Fruit fly (Drosophila melanogaster) whole organism, embryonic: ENCODE results near the gene plum.
A peak's percentile ranks its signal among the peaks of the same experiment; 100 is the strongest.

ENCODE experiments used
- ATbp ChIP-seq: fragments of 200-800 bp; sonication (Bioruptor generic); optimal IDR thresholded peaks from 2 replicates; lab custom pipeline; 2017; ENCODE audit warnings: missing biosample characterization, mild to moderate bottlenecking, missing genetic modification characterization, missing genetic modification reagents
- Ada2b ChIP-seq: fragments of 200-800 bp; sonication (Bioruptor generic); IDR thresholded peaks from 2 replicates; pipeline ENCODE4 v1.3.6; 2022; ENCODE audit warnings: missing biosample characterization, missing genetic modification characterization
- Adf1 ChIP-seq: fragments of 200-800 bp; sonication (Bioruptor generic); IDR thresholded peaks from 2 replicates; pipeline ENCODE4 v1.3.6; 2022; ENCODE audit warnings: missing biosample characterization, missing genetic modification characterization
- Atf-2 ChIP-seq: fragments of 200-800 bp; sonication (Bioruptor generic); optimal IDR thresholded peaks from 2 replicates; lab custom pipeline; 2016; ENCODE audit warnings: missing biosample characterization, missing genetic modification characterization
- Atf3 ChIP-seq: fragments of 200-800 bp; sonication (Bioruptor generic); optimal IDR thresholded peaks from 3 replicates; lab custom pipeline; 2016; ENCODE audit warnings: missing biosample characterization, missing genetic modification characterization
- BEAF-32 ChIP-seq: fragments of 200-800 bp; sonication (Bioruptor generic); optimal IDR thresholded peaks from 3 replicates; lab custom pipeline; 2017; ENCODE audit warnings: missing biosample characterization, missing genetic modification characterization, mild to moderate bottlenecking, moderate library complexity, missing genetic modification reagents
- Bgb ChIP-seq: fragments of 200-800 bp; sonication (Bioruptor generic); IDR thresholded peaks from 2 replicates; pipeline ENCODE4 v1.3.6; 2022; ENCODE audit warnings: missing biosample characterization, missing genetic modification characterization; ENCODE audit not compliant: partially characterized antibody
- C15 ChIP-seq: fragments of 200-800 bp; sonication (Bioruptor generic); IDR thresholded peaks from 3 replicates; pipeline ENCODE4 v1.3.6; 2022; ENCODE audit warnings: missing biosample characterization, missing genetic modification characterization
- CG10543 ChIP-seq: fragments of 200-800 bp; sonication (Bioruptor generic); optimal IDR thresholded peaks from 3 replicates; lab custom pipeline; 2017; ENCODE audit warnings: missing biosample characterization, mild to moderate bottlenecking, missing genetic modification characterization, moderate library complexity
- CG10959 ChIP-seq: fragments of 200-800 bp; sonication (Bioruptor generic); IDR thresholded peaks from 2 replicates; pipeline ENCODE4 v1.3.6; 2022; ENCODE audit warnings: missing biosample characterization, missing genetic modification characterization
- CG11456 ChIP-seq: fragments of 200-800 bp; sonication (Bioruptor generic); IDR thresholded peaks from 3 replicates; pipeline ENCODE4 v1.3.6; 2022; ENCODE audit warnings: missing biosample characterization, missing genetic modification characterization
- CG12769 ChIP-seq: fragments of 200-800 bp; sonication (Bioruptor generic); optimal IDR thresholded peaks from 2 replicates; lab custom pipeline; 2019; ENCODE audit warnings: missing biosample characterization, mild to moderate bottlenecking, missing genetic modification characterization, moderate library complexity
- CG13296 ChIP-seq: fragments of 200-800 bp; sonication (Bioruptor generic); optimal IDR thresholded peaks from 3 replicates; lab custom pipeline; 2018; ENCODE audit warnings: missing biosample characterization, mild to moderate bottlenecking, missing genetic modification characterization
- CG17186 ChIP-seq: fragments of 200-800 bp; sonication (Bioruptor generic); optimal IDR thresholded peaks from 3 replicates; lab custom pipeline; 2017; ENCODE audit warnings: missing biosample characterization, missing genetic modification reagents, missing genetic modification characterization
- CG17361 ChIP-seq: fragments of 200-800 bp; sonication (Bioruptor generic); IDR thresholded peaks from 3 replicates; pipeline ENCODE4 v1.3.6; 2022; ENCODE audit warnings: missing biosample characterization, missing genetic modification characterization
- CG17385 ChIP-seq: fragments of 200-800 bp; sonication (Bioruptor generic); optimal IDR thresholded peaks from 3 replicates; lab custom pipeline; 2018; ENCODE audit warnings: missing biosample characterization, mild to moderate bottlenecking, missing genetic modification characterization
- CG1832 ChIP-seq: fragments of 200-800 bp; sonication (Bioruptor generic); optimal IDR thresholded peaks from 2 replicates; lab custom pipeline; 2017; ENCODE audit warnings: missing biosample characterization, mild to moderate bottlenecking, missing genetic modification characterization, inconsistent platforms
- CG2199 ChIP-seq: fragments of 200-800 bp; sonication (Bioruptor generic); IDR thresholded peaks from 3 replicates; pipeline ENCODE4 v1.3.6; 2022; ENCODE audit warnings: missing biosample characterization, missing genetic modification characterization
- CG2712 ChIP-seq: fragments of 200-800 bp; optimal IDR thresholded peaks from 3 replicates; lab custom pipeline; 2019; ENCODE audit warnings: missing biosample characterization, mild to moderate bottlenecking, missing genetic modification characterization, moderate library complexity
- CG3726 ChIP-seq: fragments of 200-800 bp; sonication (Bioruptor generic); IDR thresholded peaks from 3 replicates; pipeline ENCODE4, ENCODE4 v1.3.6; 2022; ENCODE audit warnings: missing biosample characterization, missing genetic modification characterization
- CG4404 ChIP-seq: fragments of 200-800 bp; sonication (Bioruptor generic); IDR thresholded peaks from 2 replicates; pipeline ENCODE4 v1.3.6; 2022; ENCODE audit warnings: missing biosample characterization, missing genetic modification characterization
- CG4424 ChIP-seq: fragments of 200-800 bp; sonication (Bioruptor generic); optimal IDR thresholded peaks from 3 replicates; lab custom pipeline; 2016; ENCODE audit warnings: missing biosample characterization, missing genetic modification characterization
- CG4617 ChIP-seq: fragments of 200-800 bp; sonication (Bioruptor generic); optimal IDR thresholded peaks from 3 replicates; lab custom pipeline; 2016; ENCODE audit warnings: missing biosample characterization, missing genetic modification characterization, borderline replicate concordance
- CG4730 ChIP-seq: fragments of 200-800 bp; sonication (Bioruptor generic); IDR thresholded peaks from 2 replicates; pipeline ENCODE4 v1.3.6; 2022; ENCODE audit warnings: missing biosample characterization, missing genetic modification characterization
- CG5180 ChIP-seq: fragments of 200-800 bp; sonication (Bioruptor generic); optimal IDR thresholded peaks from 3 replicates; lab custom pipeline; 2017; ENCODE audit warnings: missing biosample characterization, missing genetic modification characterization, mild to moderate bottlenecking, moderate library complexity, missing genetic modification reagents
- CG6854 ChIP-seq: fragments of 200-800 bp; sonication (Bioruptor generic); optimal IDR thresholded peaks from 3 replicates; lab custom pipeline; 2017; ENCODE audit warnings: missing biosample characterization, mild to moderate bottlenecking, missing genetic modification characterization
- CG8478 ChIP-seq: fragments of >200 bp; optimal IDR thresholded peaks from 2 replicates; lab custom pipeline; 2018
- CG8765 ChIP-seq: fragments of 200-800 bp; sonication (Bioruptor generic); IDR thresholded peaks from 2 replicates; pipeline ENCODE4 v1.3.6; 2022; ENCODE audit warnings: missing biosample characterization, missing genetic modification characterization
- Deaf1 ChIP-seq: fragments of 200-800 bp; optimal IDR thresholded peaks from 3 replicates; lab custom pipeline; 2019; ENCODE audit warnings: missing biosample characterization, mild to moderate bottlenecking, missing genetic modification characterization, moderate library complexity
- E2f2 ChIP-seq: fragments of 200-800 bp; sonication (Bioruptor generic); IDR thresholded peaks from 2 replicates; pipeline ENCODE4 v1.3.6; 2022; ENCODE audit warnings: missing biosample characterization, missing genetic modification characterization
- HLHmδ ChIP-seq: fragments of 200-800 bp; sonication (Bioruptor generic); optimal IDR thresholded peaks from 2 replicates; lab custom pipeline; 2018; ENCODE audit warnings: missing biosample characterization, mild to moderate bottlenecking, missing genetic modification characterization, moderate library complexity
- HmgZ ChIP-seq: fragments of 200-800 bp; sonication (Bioruptor generic); optimal IDR thresholded peaks from 2 replicates; lab custom pipeline; 2018; ENCODE audit warnings: missing biosample characterization, mild to moderate bottlenecking, missing genetic modification characterization
- Hmr ChIP-seq: fragments of 200-800 bp; sonication (Bioruptor generic); optimal IDR thresholded peaks from 3 replicates; lab custom pipeline; 2017; ENCODE audit warnings: mild to moderate bottlenecking, missing biosample characterization, missing genetic modification reagents, missing genetic modification characterization
- Hr78 ChIP-seq, 2 experiments: fragments of 200-800 bp in 1 of 2; fragments of >200 bp in 1 of 2; sonication (Bioruptor generic) in 1 of 2; optimal IDR thresholded peaks; 2 replicates each; lab custom pipeline; 2017 to 2019; ENCODE audit warnings: missing biosample characterization in 2 of 2, missing genetic modification characterization in 2 of 2, mild to moderate bottlenecking in 1 of 2, moderate library complexity in 1 of 2
- MBD-R2 ChIP-seq: fragments of 200-800 bp; sonication (Bioruptor generic); IDR thresholded peaks from 2 replicates; pipeline ENCODE4 v1.3.6; 2022; ENCODE audit warnings: missing biosample characterization, missing genetic modification characterization
- NC2α ChIP-seq: fragments of 200-800 bp; sonication (Bioruptor generic); optimal IDR thresholded peaks from 2 replicates; lab custom pipeline; 2016; ENCODE audit warnings: missing biosample characterization, missing genetic modification characterization
- Nf-YB ChIP-seq: fragments of 200-800 bp; sonication (Bioruptor generic); optimal IDR thresholded peaks from 3 replicates; lab custom pipeline; 2019; ENCODE audit warnings: missing biosample characterization, mild to moderate bottlenecking, missing genetic modification characterization, moderate library complexity
- amos ChIP-seq: fragments of 200-800 bp; sonication (Bioruptor generic); IDR thresholded peaks from 2 replicates; pipeline ENCODE4 v1.3.6; 2022; ENCODE audit warnings: missing biosample characterization, missing genetic modification characterization; ENCODE audit not compliant: partially characterized antibody
- ap ChIP-seq: fragments of 200-800 bp; sonication (Bioruptor generic); IDR thresholded peaks from 2 replicates; pipeline ENCODE4 v1.3.6; 2022; ENCODE audit warnings: missing biosample characterization, missing genetic modification characterization
- bsh ChIP-seq, 2 experiments: fragments of 200-800 bp; sonication (Bioruptor generic); optimal IDR thresholded peaks; 2 replicates each; lab custom pipeline; 2017 to 2018; ENCODE audit warnings: mild to moderate bottlenecking in 2 of 2, missing biosample characterization in 2 of 2, missing genetic modification characterization in 2 of 2, moderate library complexity in 1 of 2
- cg ChIP-seq: fragments of 200-800 bp; sonication (Bioruptor generic); optimal IDR thresholded peaks from 3 replicates; lab custom pipeline; 2019; ENCODE audit warnings: missing biosample characterization, mild to moderate bottlenecking, missing genetic modification characterization, moderate library complexity
- dimm ChIP-seq: fragments of 200-800 bp; sonication (Bioruptor generic); IDR thresholded peaks from 2 replicates; pipeline ENCODE4 v1.3.6; 2022; ENCODE audit warnings: missing biosample characterization, missing genetic modification characterization
- eyg ChIP-seq: fragments of 200-800 bp; sonication (Bioruptor generic); optimal IDR thresholded peaks from 3 replicates; lab custom pipeline; 2016; ENCODE audit warnings: missing biosample characterization, missing genetic modification characterization
- gcm ChIP-seq: fragments of 200-800 bp; sonication (Bioruptor generic); optimal IDR thresholded peaks from 2 replicates; lab custom pipeline; 2019; ENCODE audit warnings: missing biosample characterization, mild to moderate bottlenecking, missing genetic modification characterization, moderate library complexity
- lmd ChIP-seq: fragments of 200-800 bp; sonication (Bioruptor generic); IDR thresholded peaks from 2 replicates; pipeline ENCODE4 v1.3.6; 2022; ENCODE audit warnings: missing biosample characterization, missing genetic modification characterization
- mirr ChIP-seq: fragments of 200-800 bp; sonication (Bioruptor generic); optimal IDR thresholded peaks from 3 replicates; lab custom pipeline; 2018; ENCODE audit warnings: missing biosample characterization, mild to moderate bottlenecking, missing genetic modification characterization
- pum ChIP-seq: fragments of 200-800 bp; sonication (Bioruptor generic); optimal IDR thresholded peaks from 2 replicates; lab custom pipeline; 2016; ENCODE audit warnings: missing biosample characterization, missing genetic modification characterization
- sim ChIP-seq: fragments of 200-800 bp; sonication (Bioruptor generic); IDR thresholded peaks from 2 replicates; pipeline ENCODE4 v1.3.6; 2022; ENCODE audit warnings: missing biosample characterization, missing genetic modification characterization
- trh ChIP-seq: fragments of 200-800 bp; sonication (Bioruptor generic); optimal IDR thresholded peaks from 2 replicates; lab custom pipeline; 2016; ENCODE audit warnings: missing biosample characterization, missing genetic modification characterization
- twi ChIP-seq: fragments of 200-800 bp; optimal IDR thresholded peaks from 2 replicates; lab custom pipeline; 2019; ENCODE audit warnings: missing biosample characterization, mild to moderate bottlenecking, missing genetic modification characterization, moderate library complexity

plum gene

DNA sequence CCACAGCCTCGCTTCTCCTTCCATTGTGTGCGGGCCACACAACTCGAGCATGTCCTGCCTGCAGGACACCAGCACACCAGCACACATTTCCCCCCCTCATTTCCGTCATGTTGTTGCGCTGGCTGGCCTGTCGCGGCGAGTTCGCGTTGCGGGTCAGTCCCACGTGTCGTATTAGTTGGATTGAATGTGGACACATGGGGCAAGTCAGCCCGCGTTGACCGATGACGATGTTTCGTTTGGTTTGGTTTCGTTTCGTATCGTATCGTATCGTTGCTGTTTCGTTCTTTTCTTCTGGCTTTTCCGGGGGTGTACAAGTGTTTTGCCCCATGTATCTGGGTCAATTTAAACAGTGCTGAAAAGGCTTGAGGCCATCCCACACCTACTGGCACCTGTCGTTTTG, 18.3 kb upstream of the plum start:
- peak; percentile 95 for TF ChIP-seq CG5180
- TF ChIP-seq twi (tag; lab: Kevin White, UChicago): peak; percentile 47
- peak; percentile 46 for TF ChIP-seq CG8478 (lab: Kevin White, UChicago)
- no peak for TF ChIP-seq MBD-R2 (GFP tag; lab: Robert Waterston, UW)
- no peak for TF ChIP-seq BEAF-32
- no peak for TF ChIP-seq C15 (GFP tag; lab: Robert Waterston, UW)
- peak; percentile 59 for TF ChIP-seq Deaf1 (tag; lab: Kevin White, UChicago)
- no peak for TF ChIP-seq CG4730 (GFP tag; lab: Robert Waterston, UW)
- TF ChIP-seq pum (GFP tag; lab: Kevin White, UChicago): no peak
- TF ChIP-seq Bgb (GFP tag; lab: Robert Waterston, UW): peak; percentile 41; the same call in 1 of the 2 replicates
- no peak for TF ChIP-seq CG4424 (GFP tag; lab: Kevin White, UChicago)
- TF ChIP-seq CG3726 (GFP tag; lab: Robert Waterston, UW): 0 out of 3 replicates have a peak, but pooled peaks have one; percentile 43

DNA sequence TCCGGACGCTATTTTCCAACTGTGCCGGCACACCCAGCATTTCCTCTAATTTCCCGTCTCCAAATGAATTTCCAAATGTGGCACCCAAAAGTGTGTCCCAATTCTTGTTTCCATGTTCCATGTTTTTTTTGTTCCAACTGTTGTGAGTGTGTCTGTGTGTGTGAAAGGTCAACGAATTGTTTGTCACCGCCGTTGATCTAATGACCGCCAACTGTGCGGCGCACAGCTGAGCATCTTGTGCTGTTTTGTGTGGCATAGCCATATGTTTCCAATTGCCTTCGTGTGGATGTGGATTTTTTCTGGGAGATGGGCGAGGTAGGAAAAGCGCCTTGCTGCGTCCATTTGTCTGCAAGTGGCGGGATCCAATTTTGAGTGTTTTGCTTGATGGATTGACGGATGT, 17.2 kb upstream of the plum start:
- TF ChIP-seq CG10543 (GFP tag; lab: Kevin White, UChicago) (peak; percentile 26), CG12769 (tag; lab: Kevin White, UChicago) (peak; percentile 41), CG6854 (no peak), cg (GFP tag; lab: Kevin White, UChicago) (peak; percentile 38), CG8765 (GFP tag; lab: Robert Waterston, UW) (no peak), bsh (GFP tag; optimal IDR thresholded peaks at IDR 0.05; lab: Kevin White, UChicago) (no peak), Nf-YB (GFP tag; lab: Kevin White, UChicago) (no peak), eyg (GFP tag; lab: Kevin White, UChicago) (no peak), CG11456 (no peak), sim (GFP tag; lab: Robert Waterston, UW) (no peak), ATbp (GFP tag; lab: Kevin White, UChicago) (no peak), Atf3 (GFP tag; lab: Kevin White, UChicago) (no peak), amos (GFP tag; lab: Robert Waterston, UW) (no peak), CG4404 (GFP tag; lab: Robert Waterston, UW) (no peak), CG10959 (GFP tag; lab: Robert Waterston, UW) (no peak), CG4617 (GFP tag; lab: Kevin White, UChicago) (no peak), dimm (no peak), ap (GFP tag; lab: Robert Waterston, UW) (no peak), Hmr (GFP tag; lab: Kevin White, UChicago) (no peak), CG17361 (GFP tag; lab: Robert Waterston, UW) (no peak), HLHmδ (no peak), gcm (GFP tag; lab: Kevin White, UChicago) (peak; percentile 20), CG17186 (GFP tag; lab: Kevin White, UChicago) (no peak), lmd (GFP tag; lab: Robert Waterston, UW) (no peak), CG2199 (peak; percentile 80; the same call in 1 of the 3 replicates), HmgZ (tag; lab: Kevin White, UChicago) (no peak), E2f2 (GFP tag; lab: Robert Waterston, UW) (no peak), CG1832 (no peak), trh (GFP tag; lab: Kevin White, UChicago) (no peak), CG2712 (tag; lab: Kevin White, UChicago) (no peak), Atf-2 (GFP tag; lab: Kevin White, UChicago) (no peak), Adf1 (GFP tag; lab: Robert Waterston, UW) (no peak), Hr78 (GFP tag; optimal IDR thresholded peaks at IDR 0.05; lab: Kevin White, UChicago) (peak in 1 of 2 experiments; percentile 89), mirr (GFP tag; lab: Kevin White, UChicago) (no peak), CG13296 (GFP tag; lab: Kevin White, UChicago) (no peak), Ada2b (GFP tag; lab: Robert Waterston, UW) (no peak), twi (tag; lab: Kevin White, UChicago) (peak; percentile 92), CG17385 (no peak), NC2α (GFP tag; lab: Kevin White, UChicago) (no peak)
